Worm (Caenorhabditis elegans) whole organism, mixed stage, embryonic: ENCODE results near the gene osm-3.
A peak's percentile ranks its signal among the peaks of the same experiment; 100 is the strongest.

Source experiments
- bed-3 ChIP-seq: fragments of 200-800 bp; sonication (Bioruptor generic); optimal IDR thresholded peaks from 3 replicates; lab custom pipeline; 2018; ENCODE audit warnings: mild to moderate bottlenecking, missing genetic modification characterization, moderate library complexity, missing compliant biosample characterization
- blmp-1 ChIP-seq: fragments of 150-350 bp; optimal IDR thresholded peaks from 2 replicates; lab custom pipeline; 2014; ENCODE audit warnings: missing biosample characterization, missing genetic modification characterization
- ceh-39 ChIP-seq: fragments of 150-350 bp; optimal IDR thresholded peaks from 2 replicates; lab custom pipeline; 2014; ENCODE audit warnings: missing biosample characterization, missing genetic modification characterization
- ceh-83 ChIP-seq: fragments of 200-800 bp; sonication (Bioruptor generic); optimal IDR thresholded peaks from 2 replicates; lab custom pipeline; 2018; ENCODE audit warnings: mild to moderate bottlenecking, missing genetic modification characterization, missing compliant biosample characterization
- ces-1 ChIP-seq: fragments of 150-350 bp; optimal IDR thresholded peaks from 2 replicates; lab custom pipeline; 2014; ENCODE audit warnings: missing biosample characterization, missing genetic modification reagents, missing genetic modification characterization
- cnd-1 ChIP-seq: fragments of 200-800 bp; sonication (Bioruptor generic); optimal IDR thresholded peaks from 2 replicates; lab custom pipeline; 2018; ENCODE audit warnings: mild to moderate bottlenecking, missing genetic modification characterization, missing compliant biosample characterization
- drap-1 ChIP-seq: fragments of 200-800 bp; sonication (Bioruptor generic); optimal IDR thresholded peaks from 3 replicates; lab custom pipeline; 2018; ENCODE audit warnings: mild to moderate bottlenecking, missing genetic modification characterization, missing compliant biosample characterization
- elt-3 ChIP-seq: fragments of 150-350 bp; optimal IDR thresholded peaks from 2 replicates; lab custom pipeline; 2014; ENCODE audit warnings: missing biosample characterization, missing genetic modification characterization
- flh-1 ChIP-seq: fragments of 200-800 bp; sonication (Bioruptor generic); optimal IDR thresholded peaks from 2 replicates; lab custom pipeline; 2018; ENCODE audit warnings: mild to moderate bottlenecking, missing genetic modification characterization, moderate library complexity, missing compliant biosample characterization
- ham-2 ChIP-seq: fragments of 200-800 bp; sonication (Bioruptor generic); optimal IDR thresholded peaks from 2 replicates; lab custom pipeline; 2018; ENCODE audit warnings: mild to moderate bottlenecking, missing genetic modification characterization, missing compliant biosample characterization
- hlh-1 ChIP-seq: fragments of 150-350 bp; optimal IDR thresholded peaks from 2 replicates; lab custom pipeline; 2014; ENCODE audit warnings: missing biosample characterization, missing genetic modification reagents, missing genetic modification characterization
- lin-13 ChIP-seq: fragments of 150-350 bp; optimal IDR thresholded peaks from 2 replicates; lab custom pipeline; 2014; ENCODE audit warnings: missing biosample characterization, missing genetic modification characterization
- lsy-2 ChIP-seq: fragments of 150-350 bp; optimal IDR thresholded peaks from 2 replicates; lab custom pipeline; 2014; ENCODE audit warnings: missing biosample characterization, missing genetic modification characterization
- mab-5 ChIP-seq: fragments of 150-350 bp; optimal IDR thresholded peaks from 2 replicates; lab custom pipeline; 2014; ENCODE audit warnings: missing biosample characterization, missing genetic modification characterization
- mep-1 ChIP-seq: fragments of 150-350 bp; optimal IDR thresholded peaks from 2 replicates; lab custom pipeline; 2017; ENCODE audit warnings: missing biosample characterization, missing genetic modification reagents, missing genetic modification characterization, inconsistent platforms
- mls-2 ChIP-seq: sonication (generic microtip); optimal IDR thresholded peaks from 2 replicates; lab custom pipeline; 2016; ENCODE audit warnings: mild to moderate bottlenecking, missing genetic modification characterization, moderate library complexity, missing compliant biosample characterization
- nhr-12 ChIP-seq: fragments of 150-350 bp; optimal IDR thresholded peaks from 2 replicates; lab custom pipeline; 2014; ENCODE audit warnings: missing biosample characterization, missing genetic modification characterization
- nhr-2 ChIP-seq: fragments of 150-350 bp; optimal IDR thresholded peaks from 2 replicates; lab custom pipeline; 2014; ENCODE audit warnings: missing biosample characterization, missing genetic modification characterization
- nhr-237 ChIP-seq: fragments of 150-350 bp; optimal IDR thresholded peaks from 2 replicates; lab custom pipeline; 2014; ENCODE audit warnings: missing biosample characterization, missing genetic modification characterization
- nhr-76 ChIP-seq: sonication (generic microtip); optimal IDR thresholded peaks from 2 replicates; lab custom pipeline; 2017; ENCODE audit warnings: missing biosample characterization, missing genetic modification characterization
- sem-2 ChIP-seq: fragments of 200-800 bp; sonication (Bioruptor generic); optimal IDR thresholded peaks from 2 replicates; lab custom pipeline; 2018; ENCODE audit warnings: mild to moderate bottlenecking, missing genetic modification characterization, missing compliant biosample characterization
- snpc-4 ChIP-seq: fragments of 150-350 bp; optimal IDR thresholded peaks from 2 replicates; lab custom pipeline; 2014; ENCODE audit warnings: missing biosample characterization, missing genetic modification characterization
- sptf-1 ChIP-seq: sonication (generic microtip); optimal IDR thresholded peaks from 2 replicates; lab custom pipeline; 2017; ENCODE audit warnings: mild to moderate bottlenecking, missing genetic modification characterization, moderate library complexity, missing compliant biosample characterization
- tbx-8 ChIP-seq: fragments of 200-800 bp; sonication (Bioruptor generic); optimal IDR thresholded peaks from 2 replicates; lab custom pipeline; 2018; ENCODE audit warnings: mild to moderate bottlenecking, missing genetic modification characterization, moderate library complexity, missing compliant biosample characterization
- unc-120 ChIP-seq: sonication (generic microtip); optimal IDR thresholded peaks from 2 replicates; lab custom pipeline; 2017; ENCODE audit warnings: missing genetic modification characterization, missing compliant biosample characterization; ENCODE audit not compliant: poor library complexity, severe bottlenecking
- unc-39 ChIP-seq: fragments of 150-350 bp; optimal IDR thresholded peaks from 2 replicates; lab custom pipeline; 2014; ENCODE audit warnings: missing biosample characterization, missing genetic modification characterization
- unc-62 ChIP-seq: fragments of 150-350 bp; optimal IDR thresholded peaks from 2 replicates; lab custom pipeline; 2014; ENCODE audit warnings: missing biosample characterization, missing genetic modification reagents, missing genetic modification characterization
- zip-8 ChIP-seq: fragments of 150-350 bp; optimal IDR thresholded peaks from 2 replicates; lab custom pipeline; 2014; ENCODE audit warnings: missing biosample characterization, missing genetic modification characterization
- ztf-11 ChIP-seq: fragments of 150-350 bp; optimal IDR thresholded peaks from 2 replicates; lab custom pipeline; 2014; ENCODE audit warnings: missing biosample characterization, missing genetic modification characterization

Gene osm-3

ce11 chrIV:3807092-3807491 is 6.2 kb upstream of the osm-3 start, which contains the start of gene M02B7.7:
Gene M02B7.7 (minus strand): TSS chrIV:3807192.
- TF ChIP-seq elt-3 (tag; lab: Kevin White, UChicago), result no peak
- TF ChIP-seq nhr-12, result no peak
- TF ChIP-seq mls-2 (tag; lab: Kevin White, UChicago), result no peak
- TF ChIP-seq unc-39 (tag; lab: Kevin White, UChicago), result no peak
- TF ChIP-seq, all 35 proteins: peak for 0

ce11 chrIV:3805219-3805618 is 4.4 kb upstream of the osm-3 start, which contains the start of gene fbxc-47:
Gene fbxc-47 (plus strand): TSS chrIV:3805519.
- TF ChIP-seq lsy-2 (tag; lab: Kevin White, UChicago), result no peak
- no peak for TF ChIP-seq unc-62 (GFP tag; lab: Kevin White, UChicago)
- TF ChIP-seq bed-3 (GFP tag; lab: Kevin White, UChicago), result no peak
- no peak for TF ChIP-seq sptf-1 (tag; lab: Kevin White, UChicago)
- TF ChIP-seq mep-1 (tag; lab: Kevin White, UChicago), result no peak
- TF ChIP-seq nhr-12, result no peak
- no peak for TF ChIP-seq mab-5 (tag; lab: Kevin White, UChicago)
- no peak for TF ChIP-seq flh-1 (GFP tag; lab: Kevin White, UChicago)
- no peak for TF ChIP-seq ceh-83 (GFP tag; lab: Kevin White, UChicago)
- TF ChIP-seq ham-2 (GFP tag; lab: Kevin White, UChicago), result no peak
- TF ChIP-seq lin-13 (tag; lab: Kevin White, UChicago), result no peak
- TF ChIP-seq ceh-39 (tag; lab: Kevin White, UChicago), result no peak
- TF ChIP-seq cnd-1 (tag; lab: Kevin White, UChicago), result no peak
- no peak for TF ChIP-seq unc-120 (tag; lab: Kevin White, UChicago)
- TF ChIP-seq nhr-2 (tag; lab: Kevin White, UChicago), result no peak
- TF ChIP-seq mls-2 (tag; lab: Kevin White, UChicago), result no peak
- no peak for TF ChIP-seq hlh-1

- TF ChIP-seq ces-1 (GFP tag; lab: Kevin White, UChicago) (peak; percentile 56), sem-2 (no peak), nhr-237 (tag; lab: Kevin White, UChicago) (no peak), unc-120 (tag; lab: Kevin White, UChicago) (peak; percentile 78), tbx-8 (GFP tag; lab: Kevin White, UChicago) (no peak)
Observed at ce11 chrIV:3803252-3803651, 2.4 kb upstream of the osm-3 start, which contains the start of the genes algn-14 and M02B7.2. Gene algn-14 (minus strand): TSS chrIV:3803426. Gene M02B7.2 (plus strand): TSS chrIV:3803581.

- TF ChIP-seq ztf-11 (no peak), drap-1 (GFP tag; lab: Kevin White, UChicago) (no peak), lsy-2 (tag; lab: Kevin White, UChicago) (no peak), blmp-1 (tag; lab: Kevin White, UChicago) (no peak), cnd-1 (tag; lab: Kevin White, UChicago) (no peak), hlh-1 (no peak), tbx-8 (GFP tag; lab: Kevin White, UChicago) (no peak), zip-8 (tag; lab: Kevin White, UChicago) (no peak), bed-3 (GFP tag; lab: Kevin White, UChicago) (no peak), mep-1 (tag; lab: Kevin White, UChicago) (no peak), sptf-1 (tag; lab: Kevin White, UChicago) (no peak), unc-39 (tag; lab: Kevin White, UChicago) (no peak), nhr-2 (tag; lab: Kevin White, UChicago) (no peak), ham-2 (GFP tag; lab: Kevin White, UChicago) (no peak), nhr-12 (no peak), snpc-4 (tag; lab: Kevin White, UChicago) (no peak), nhr-76 (tag; lab: Kevin White, UChicago) (no peak), mls-2 (tag; lab: Kevin White, UChicago) (no peak)
- TF ChIP-seq, all 35 proteins: peak for 0
Observed at ce11 chrIV:3797442-3797841, 3.4 kb downstream of the osm-3 start.

- TF ChIP-seq nhr-12 (no peak), mab-5 (tag; lab: Kevin White, UChicago) (no peak), ceh-83 (GFP tag; lab: Kevin White, UChicago) (no peak), bed-3 (GFP tag; lab: Kevin White, UChicago) (no peak)
Observed at ce11 chrIV:3794437-3794836, 6.4 kb downstream of the osm-3 start, which contains the start of gene K09B3.1. Gene K09B3.1 (plus strand): TSS chrIV:3794737.
